Fruit fly (Drosophila melanogaster): ENCODE measurements around the gene CG13933.

DNA sequence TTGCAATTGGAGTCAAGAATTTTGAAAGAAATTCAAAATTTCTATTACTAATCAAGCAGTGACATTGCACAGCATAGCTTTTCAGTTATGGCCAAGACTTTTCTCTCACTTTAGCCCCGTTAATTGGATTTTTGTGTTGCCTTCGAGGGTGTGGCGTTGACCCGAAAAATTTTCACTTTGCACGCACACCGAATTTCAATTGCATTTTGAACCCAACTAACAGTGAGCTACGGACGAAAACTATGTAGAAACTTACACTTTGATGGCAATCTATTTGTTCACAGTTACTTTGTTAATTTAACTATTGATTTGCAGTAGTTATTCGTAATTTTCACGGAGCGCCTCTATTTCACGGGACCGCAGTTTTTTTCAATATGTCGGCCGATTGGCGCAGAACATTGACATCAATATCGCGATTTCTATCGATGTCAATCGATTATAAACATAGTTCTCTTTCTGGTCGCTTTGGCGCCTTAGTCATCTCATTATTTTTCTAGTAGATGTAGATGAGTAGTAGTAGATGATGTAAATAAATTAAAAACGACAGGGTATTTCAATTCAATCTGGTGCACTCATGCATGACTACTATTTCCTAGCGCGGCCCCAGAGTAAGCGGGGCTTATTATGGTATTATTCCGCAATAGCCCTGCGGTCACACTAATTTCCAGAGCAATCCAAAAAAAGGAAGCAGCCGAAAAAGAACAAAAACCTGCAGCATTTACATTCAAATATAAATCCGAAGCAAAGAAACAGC is 20.2 kb upstream of the CG13933 start, which contains the start of the genes alpha-Spec, dlt and Cdc37:
- no peak for TF ChIP-seq fru (GFP tag; optimal IDR thresholded peaks at IDR 0.05)
- TF ChIP-seq h (GFP tag; optimal IDR thresholded peaks at IDR 0.05): no peak
- TF ChIP-seq Hnf4 (GFP tag; optimal IDR thresholded peaks at IDR 0.05): no peak
- TF ChIP-seq Sp1 (GFP tag; optimal IDR thresholded peaks at IDR 0.05): peak; percentile 21
- no peak for TF ChIP-seq CG32264 (GFP tag; optimal IDR thresholded peaks at IDR 0.05)
- TF ChIP-seq OdsH (GFP tag; optimal IDR thresholded peaks at IDR 0.05): peak; percentile 31
- TF ChIP-seq usp (GFP tag; optimal IDR thresholded peaks at IDR 0.05): no peak
- TF ChIP-seq brk (GFP tag; optimal IDR thresholded peaks at IDR 0.05): no peak
- TF ChIP-seq lola (GFP tag; optimal IDR thresholded peaks at IDR 0.05): no peak
- TF ChIP-seq sv (GFP tag; optimal IDR thresholded peaks at IDR 0.05): no peak
